Worm (Caenorhabditis elegans) whole organism, late embryonic: ENCODE results near the gene srm-2.

Source experiments
- ahr-1 ChIP-seq: sonication (generic microtip); optimal IDR thresholded peaks from 2 replicates; lab custom pipeline; 2016; ENCODE audit warnings: missing genetic modification characterization, missing compliant biosample characterization
- ceh-14 ChIP-seq: sonication (generic microtip); optimal IDR thresholded peaks from 2 replicates; lab custom pipeline; 2016; ENCODE audit warnings: missing genotype, missing genetic modification characterization, missing compliant biosample characterization
- ceh-18 ChIP-seq: sonication (generic microtip); optimal IDR thresholded peaks from 2 replicates; lab custom pipeline; 2016; ENCODE audit warnings: missing genetic modification characterization, missing compliant biosample characterization
- ceh-19 ChIP-seq: fragments of 200-800 bp; sonication (Bioruptor generic); optimal IDR thresholded peaks from 2 replicates; lab custom pipeline; 2018; ENCODE audit warnings: mild to moderate bottlenecking, missing genetic modification characterization, missing compliant biosample characterization
- dve-1 ChIP-seq: sonication (generic microtip); optimal IDR thresholded peaks from 2 replicates; lab custom pipeline; 2017; ENCODE audit warnings: antibody characterized with exemption, mild to moderate bottlenecking, missing genetic modification characterization, missing compliant biosample characterization
- elt-4 ChIP-seq: sonication (generic microtip); optimal IDR thresholded peaks from 2 replicates; lab custom pipeline; 2016; ENCODE audit warnings: missing genetic modification characterization, missing compliant biosample characterization
- eyg-1 ChIP-seq: sonication (generic microtip); optimal IDR thresholded peaks from 2 replicates; lab custom pipeline; 2016; ENCODE audit warnings: missing genotype, missing genetic modification characterization, missing compliant biosample characterization
- fax-1 ChIP-seq: sonication (generic microtip); optimal IDR thresholded peaks from 2 replicates; lab custom pipeline; 2016; ENCODE audit warnings: missing genotype, missing genetic modification characterization, missing compliant biosample characterization
- fkh-10 ChIP-seq: fragments of 150-350 bp; optimal IDR thresholded peaks from 2 replicates; lab custom pipeline; 2014; ENCODE audit warnings: missing biosample characterization, missing genetic modification reagents, missing genetic modification characterization
- hlh-15 ChIP-seq: sonication (generic microtip); optimal IDR thresholded peaks from 2 replicates; lab custom pipeline; 2016; ENCODE audit warnings: missing genetic modification characterization, missing compliant biosample characterization
- nhr-11 ChIP-seq: fragments of 150-350 bp; optimal IDR thresholded peaks from 2 replicates; lab custom pipeline; 2014; ENCODE audit warnings: missing biosample characterization, missing genetic modification characterization
- pha-2 ChIP-seq: sonication (generic microtip); optimal IDR thresholded peaks from 2 replicates; lab custom pipeline; 2017; ENCODE audit warnings: mild to moderate bottlenecking, missing genetic modification characterization, missing compliant biosample characterization
- rnt-1 ChIP-seq: sonication (generic microtip); optimal IDR thresholded peaks from 2 replicates; lab custom pipeline; 2016; ENCODE audit warnings: missing genetic modification characterization, missing compliant biosample characterization
- sox-2 ChIP-seq: fragments of 200-800 bp; sonication (Bioruptor generic); IDR thresholded peaks from 2 replicates; pipeline ENCODE4 v1.3.6; 2022; ENCODE audit warnings: missing genetic modification reagents, missing genetic modification characterization, missing compliant biosample characterization
- tbx-2 ChIP-seq: sonication (generic microtip); optimal IDR thresholded peaks from 2 replicates; lab custom pipeline; 2016; ENCODE audit warnings: missing genetic modification characterization, missing compliant biosample characterization
- ztf-16 ChIP-seq: sonication (generic microtip); optimal IDR thresholded peaks from 2 replicates; lab custom pipeline; 2017; ENCODE audit warnings: missing genetic modification characterization, missing compliant biosample characterization

The srm-2 gene

ce11 chrIV:5054297-5054696 lies 45.8 kb downstream of the srm-2 start:
- TF ChIP-seq fkh-10 (GFP tag; lab: Kevin White, UChicago) (no peak), sox-2 (no peak), elt-4 (tag; lab: Kevin White, UChicago) (no peak), ceh-14 (tag; lab: Kevin White, UChicago) (no peak), rnt-1 (no peak), ahr-1 (no peak), ceh-18 (tag; lab: Kevin White, UChicago) (no peak), nhr-11 (tag; lab: Kevin White, UChicago) (no peak), eyg-1 (no peak), tbx-2 (no peak)
- TF ChIP-seq, all 69 proteins: peak for 0

- TF ChIP-seq pha-2 (tag; lab: Kevin White, UChicago): no peak
- TF ChIP-seq ceh-19: no peak
- TF ChIP-seq hlh-15 (tag; lab: Kevin White, UChicago): no peak
- no peak for TF ChIP-seq dve-1 (tag; lab: Kevin White, UChicago)
- no peak for TF ChIP-seq nhr-11 (tag; lab: Kevin White, UChicago)
- no peak for TF ChIP-seq ztf-16
- no peak for TF ChIP-seq fax-1 (tag; lab: Kevin White, UChicago)
Observed at ce11 chrIV:5055964-5056588, 47.6 kb downstream of the srm-2 start, which contains the start of gene msp-55. msp-55 (minus strand) TSS chrIV:5056014.
